Worm (Caenorhabditis elegans) whole organism, late embryonic: ENCODE results near the gene ncap-1.

Experiments used
- K02D7.2 ChIP-seq: sonication (generic microtip); optimal IDR thresholded peaks from 2 replicates; lab custom pipeline; 2017; ENCODE audit warnings: mild to moderate bottlenecking, missing genetic modification characterization, missing compliant biosample characterization
- ceh-19 ChIP-seq: fragments of 200-800 bp; sonication (Bioruptor generic); optimal IDR thresholded peaks from 2 replicates; lab custom pipeline; 2018; ENCODE audit warnings: mild to moderate bottlenecking, missing genetic modification characterization, missing compliant biosample characterization
- dve-1 ChIP-seq: sonication (generic microtip); optimal IDR thresholded peaks from 2 replicates; lab custom pipeline; 2017; ENCODE audit warnings: antibody characterized with exemption, mild to moderate bottlenecking, missing genetic modification characterization, missing compliant biosample characterization
- fkh-10 ChIP-seq: fragments of 150-350 bp; optimal IDR thresholded peaks from 2 replicates; lab custom pipeline; 2014; ENCODE audit warnings: missing biosample characterization, missing genetic modification reagents, missing genetic modification characterization
- nfya-1 ChIP-seq: sonication (generic microtip); optimal IDR thresholded peaks from 2 replicates; lab custom pipeline; 2017; ENCODE audit warnings: missing genetic modification characterization, mild to moderate bottlenecking, missing compliant biosample characterization, antibody characterized with exemption, moderate library complexity
- nhr-11 ChIP-seq: fragments of 150-350 bp; optimal IDR thresholded peaks from 2 replicates; lab custom pipeline; 2014; ENCODE audit warnings: missing biosample characterization, missing genetic modification characterization
- pag-3 ChIP-seq: sonication (generic microtip); optimal IDR thresholded peaks from 2 replicates; lab custom pipeline; 2016; ENCODE audit warnings: missing compliant biosample characterization, missing genetic modification characterization, borderline replicate concordance
- pqm-1 ChIP-seq: sonication (generic microtip); optimal IDR thresholded peaks from 2 replicates; lab custom pipeline; 2016; ENCODE audit warnings: missing genetic modification characterization, missing compliant biosample characterization
- ref-2 ChIP-seq: sonication (generic microtip); optimal IDR thresholded peaks from 2 replicates; lab custom pipeline; 2016; ENCODE audit warnings: missing genetic modification characterization, missing compliant biosample characterization
- ttx-3 ChIP-seq: sonication (generic microtip); optimal IDR thresholded peaks from 2 replicates; lab custom pipeline; 2016; ENCODE audit warnings: missing genetic modification reagents, missing genetic modification characterization, missing compliant biosample characterization
- unc-42 ChIP-seq: sonication (generic microtip); optimal IDR thresholded peaks from 2 replicates; lab custom pipeline; 2016; ENCODE audit warnings: missing genotype, missing genetic modification characterization, missing compliant biosample characterization

- no peak for TF ChIP-seq fkh-10 (GFP tag; lab: Kevin White, UChicago)
- TF ChIP-seq pqm-1, result no peak
- TF ChIP-seq ceh-19 (GFP tag; lab: Kevin White, UChicago), result no peak
- no peak for TF ChIP-seq dve-1
- no peak for TF ChIP-seq unc-42 (tag; lab: Kevin White, UChicago)
- TF ChIP-seq ref-2 (tag; lab: Kevin White, UChicago), result no peak
- TF ChIP-seq nfya-1 (tag; lab: Kevin White, UChicago), result no peak
- TF ChIP-seq nhr-11 (tag; lab: Kevin White, UChicago), result no peak
- TF ChIP-seq ttx-3 (tag; lab: Kevin White, UChicago), result no peak
- no peak for TF ChIP-seq pag-3 (tag; lab: Kevin White, UChicago)
- no peak for TF ChIP-seq K02D7.2 (tag; lab: Kevin White, UChicago)
Measured at ce11 chrII:2946438-2946837, 27.3 kb upstream of the ncap-1 start, which contains the start of gene srw-79.
